Worm (Caenorhabditis elegans) whole organism, L2 larva: ENCODE data around the gene ZK470.14.

Experiments
- alr-1 ChIP-seq: fragments of 150-350 bp; optimal IDR thresholded peaks from 2 replicates; lab custom pipeline; 2014; ENCODE audit warnings: missing biosample characterization, missing genetic modification characterization
- ama-1 ChIP-seq: fragments of 150-350 bp; optimal IDR thresholded peaks from 2 replicates; lab custom pipeline; 2018; ENCODE audit warnings: inconsistent platforms
- unc-55 ChIP-seq: fragments of 150-350 bp; sonication (generic microtip); optimal IDR thresholded peaks from 3 replicates; lab custom pipeline; 2014; ENCODE audit warnings: missing biosample characterization, missing genetic modification reagents, missing genetic modification characterization
- zag-1 ChIP-seq: fragments of 150-350 bp; optimal IDR thresholded peaks from 2 replicates; lab custom pipeline; 2014; ENCODE audit warnings: missing biosample characterization, missing genetic modification characterization

- no peak for TF ChIP-seq zag-1
- TF ChIP-seq alr-1 (tag; lab: Kevin White, UChicago) = no peak
- TF ChIP-seq ama-1 = no peak
- TF ChIP-seq unc-55 (GFP tag; lab: Kevin White, UChicago) = no peak
These were observed 38.6 kb upstream of the ZK470.14 start for ce11 chrX:4128684-4129083.
